Worm (Caenorhabditis elegans): ENCODE results near the gene zfp-1.

Gene zfp-1

DNA sequence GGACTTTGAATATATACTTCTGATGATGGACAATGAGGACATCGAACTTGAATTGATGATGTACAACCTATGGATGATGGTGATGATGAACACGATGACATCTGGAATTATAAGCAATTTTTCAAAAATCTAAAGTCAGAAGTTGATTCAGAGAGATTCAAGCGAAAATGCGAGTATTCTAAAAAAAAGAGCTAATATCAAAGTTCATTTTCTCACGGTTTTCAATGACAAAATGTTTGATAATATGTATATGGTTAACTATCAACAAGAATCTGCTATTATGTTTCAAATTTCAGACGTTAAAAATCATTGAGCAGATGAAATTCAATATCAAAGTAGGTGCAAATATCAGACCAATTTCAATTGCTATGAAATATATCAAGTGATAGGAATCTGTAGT is 11.4 kb upstream of the zfp-1 start, which contains the start of gene K02D10.4:
K02D10.4 (minus strand) TSS at position 101 of the 400 bp plus-strand sequence.
- TF ChIP-seq sem-2 (GFP tag; optimal IDR thresholded peaks at IDR 0.05) (no peak), ceh-83 (GFP tag; optimal IDR thresholded peaks at IDR 0.05) (no peak), blmp-1 (tag; optimal IDR thresholded peaks at IDR 0.05) (no peak), nhr-76 (tag; optimal IDR thresholded peaks at IDR 0.05) (no peak), nhr-2 (tag; optimal IDR thresholded peaks at IDR 0.05) (no peak)

DNA sequence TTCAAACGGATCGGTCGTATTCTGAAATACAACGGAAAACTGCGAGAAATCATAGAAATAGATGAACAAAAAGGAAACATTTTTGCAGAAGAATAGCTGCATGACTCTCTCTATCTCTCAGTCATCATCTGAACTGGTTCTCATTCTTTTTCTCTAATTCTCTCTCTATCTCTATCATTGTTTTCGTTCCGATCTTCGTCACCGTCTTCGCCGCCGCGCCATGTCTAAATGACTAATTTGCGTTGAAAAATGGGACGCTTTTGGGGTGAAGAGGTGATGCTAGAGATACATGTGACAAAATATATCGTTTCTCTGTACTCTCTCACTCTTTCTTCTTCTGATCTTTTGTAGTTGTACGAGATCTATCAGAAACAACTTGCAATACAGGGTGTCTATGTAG is 10.9 kb upstream of the zfp-1 start:
- TF ChIP-seq mep-1 (tag; optimal IDR thresholded peaks at IDR 0.05): no peak
- TF ChIP-seq ham-2 (GFP tag; optimal IDR thresholded peaks at IDR 0.05): no peak
- TF ChIP-seq nhr-76 (tag; optimal IDR thresholded peaks at IDR 0.05): no peak
- TF ChIP-seq mls-2 (tag; optimal IDR thresholded peaks at IDR 0.05): no peak
- no peak for TF ChIP-seq ceh-83 (GFP tag; optimal IDR thresholded peaks at IDR 0.05)
- no peak for TF ChIP-seq unc-120 (tag; optimal IDR thresholded peaks at IDR 0.05; ENCODE audit: poor library complexity, severe bottlenecking)
- TF ChIP-seq sptf-1 (tag; optimal IDR thresholded peaks at IDR 0.05): no peak
- TF ChIP-seq mab-5 (tag; optimal IDR thresholded peaks at IDR 0.05): no peak
- TF ChIP-seq lin-32 (GFP tag; optimal IDR thresholded peaks at IDR 0.05): no peak
- TF ChIP-seq unc-39 (tag; optimal IDR thresholded peaks at IDR 0.05): no peak
- TF ChIP-seq zip-8 (tag; optimal IDR thresholded peaks at IDR 0.05): no peak
- TF ChIP-seq nhr-237 (tag; optimal IDR thresholded peaks at IDR 0.05): no peak
- TF ChIP-seq ceh-39 (tag; optimal IDR thresholded peaks at IDR 0.05): no peak
- TF ChIP-seq cnd-1 (tag; optimal IDR thresholded peaks at IDR 0.05): no peak
- TF ChIP-seq ces-1 (GFP tag; optimal IDR thresholded peaks at IDR 0.05): no peak
- TF ChIP-seq bed-3 (GFP tag; optimal IDR thresholded peaks at IDR 0.05): no peak
- no peak for TF ChIP-seq ztf-11 (tag; optimal IDR thresholded peaks at IDR 0.05)
- no peak for TF ChIP-seq sem-2 (GFP tag; optimal IDR thresholded peaks at IDR 0.05)
- no peak for TF ChIP-seq M03D4.4 (tag; optimal IDR thresholded peaks at IDR 0.05)

DNA sequence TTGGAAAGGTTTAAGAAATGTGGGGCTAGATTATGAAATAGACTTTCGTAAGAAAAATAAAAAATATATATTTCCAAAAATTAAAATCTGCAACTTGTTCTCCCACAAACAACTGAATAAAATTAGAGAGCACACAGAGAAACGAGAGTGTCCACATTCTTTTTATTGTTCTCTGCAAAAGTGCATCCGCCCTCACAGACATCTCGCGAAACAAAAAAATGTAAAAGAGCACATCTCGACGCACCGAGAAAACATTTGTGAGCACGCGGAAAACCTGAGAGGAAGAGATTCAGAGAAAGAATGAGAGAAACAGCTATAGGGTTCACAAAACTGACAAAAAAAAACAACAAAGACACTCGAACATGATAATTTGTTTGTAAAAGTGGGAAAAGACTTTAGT is 9.3 kb upstream of the zfp-1 start:
- TF ChIP-seq hlh-1 (tag; optimal IDR thresholded peaks at IDR 0.05) (peak; percentile 19), lin-13 (tag; optimal IDR thresholded peaks at IDR 0.05) (no peak)

DNA sequence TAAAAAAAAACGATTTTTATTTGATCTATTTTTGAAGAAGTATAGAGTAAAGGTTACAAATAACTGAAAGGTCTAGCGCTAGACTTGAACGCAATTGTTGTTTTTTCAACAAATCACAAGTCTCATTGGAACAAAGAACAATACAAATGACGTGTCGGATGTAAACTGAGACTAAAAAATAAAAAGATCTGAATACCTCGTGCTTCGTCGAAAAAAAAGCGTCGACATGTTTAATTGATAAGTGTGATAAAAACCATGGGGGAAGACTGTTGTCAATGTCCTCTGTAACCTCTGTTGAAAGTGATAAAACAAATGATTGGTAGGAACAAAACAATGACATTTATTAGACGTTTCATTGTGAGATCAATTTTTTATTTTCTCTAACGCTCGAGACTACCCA is 8.6 kb upstream of the zfp-1 start:
- TF ChIP-seq hlh-1 (tag; optimal IDR thresholded peaks at IDR 0.05): no peak
- no peak for TF ChIP-seq unc-62 (GFP tag; optimal IDR thresholded peaks at IDR 0.05)
- TF ChIP-seq nhr-237 (tag; optimal IDR thresholded peaks at IDR 0.05): no peak
- no peak for TF ChIP-seq bed-3 (GFP tag; optimal IDR thresholded peaks at IDR 0.05)
- TF ChIP-seq elt-3 (tag; optimal IDR thresholded peaks at IDR 0.05): no peak
- TF ChIP-seq elt-1 (tag; optimal IDR thresholded peaks at IDR 0.05; ENCODE audit: borderline replicate concordance, insufficient read depth): no peak
- TF ChIP-seq sem-2 (GFP tag; optimal IDR thresholded peaks at IDR 0.05): no peak
- TF ChIP-seq mls-2 (tag; optimal IDR thresholded peaks at IDR 0.05): no peak
- no peak for TF ChIP-seq nhr-28 (tag; optimal IDR thresholded peaks at IDR 0.05)
- TF ChIP-seq lsy-2 (tag; optimal IDR thresholded peaks at IDR 0.05): no peak
- TF ChIP-seq flh-1 (GFP tag; optimal IDR thresholded peaks at IDR 0.05): no peak
- TF ChIP-seq cnd-1 (tag; optimal IDR thresholded peaks at IDR 0.05): no peak
- no peak for TF ChIP-seq ceh-83 (GFP tag; optimal IDR thresholded peaks at IDR 0.05)

DNA sequence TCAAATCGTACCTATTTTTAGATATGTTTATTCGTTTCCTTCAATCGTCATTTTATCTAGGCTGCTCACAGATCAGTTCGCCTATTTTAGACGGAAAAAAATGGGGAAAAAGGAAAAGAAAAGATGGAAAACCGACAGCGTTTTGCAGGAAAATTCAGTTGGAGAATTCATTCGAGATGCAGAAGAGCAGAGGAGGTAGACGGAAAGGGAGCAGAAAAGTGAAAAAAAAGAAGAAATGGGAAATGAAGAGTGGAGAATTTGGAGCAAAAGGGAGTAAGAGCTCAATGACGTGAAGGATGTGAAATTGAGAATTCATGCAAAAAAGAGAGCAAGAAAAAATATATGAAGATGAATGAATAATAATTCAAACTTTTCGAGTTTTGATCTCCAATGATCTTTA is 6.8 kb upstream of the zfp-1 start:
- TF ChIP-seq nhr-76 (tag; optimal IDR thresholded peaks at IDR 0.05) (no peak), zip-8 (tag; optimal IDR thresholded peaks at IDR 0.05) (no peak), lin-32 (GFP tag; optimal IDR thresholded peaks at IDR 0.05) (no peak), lsy-2 (tag; optimal IDR thresholded peaks at IDR 0.05) (no peak), bed-3 (GFP tag; optimal IDR thresholded peaks at IDR 0.05) (no peak), ham-2 (GFP tag; optimal IDR thresholded peaks at IDR 0.05) (no peak), cnd-1 (tag; optimal IDR thresholded peaks at IDR 0.05) (no peak), snpc-4 (tag; optimal IDR thresholded peaks at IDR 0.05) (no peak)

DNA sequence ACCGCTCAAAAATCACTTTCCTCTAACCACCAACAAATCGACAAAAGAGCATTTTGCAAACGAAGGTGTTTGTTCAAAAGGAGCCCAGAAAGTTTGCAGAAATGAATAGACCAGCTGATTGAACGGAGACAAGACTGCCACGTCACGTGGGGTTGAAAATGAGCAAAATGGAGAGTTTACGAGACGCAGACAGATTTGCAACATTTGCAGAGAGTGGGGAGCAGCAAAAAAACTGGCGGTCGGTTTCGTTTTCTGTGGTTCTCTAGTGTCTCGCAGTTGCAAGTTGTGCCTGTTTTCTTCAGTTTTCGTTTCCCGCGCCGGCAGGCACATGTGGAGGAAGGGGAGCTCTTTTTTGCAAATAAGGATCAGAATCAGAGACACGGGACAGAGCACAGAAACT is 5.9 kb upstream of the zfp-1 start:
- TF ChIP-seq zip-8 (tag; optimal IDR thresholded peaks at IDR 0.05) (no peak), nhr-76 (tag; optimal IDR thresholded peaks at IDR 0.05) (no peak), mab-5 (tag; optimal IDR thresholded peaks at IDR 0.05) (no peak), bed-3 (GFP tag; optimal IDR thresholded peaks at IDR 0.05) (no peak), hlh-1 (tag; optimal IDR thresholded peaks at IDR 0.05) (no peak), nhr-2 (tag; optimal IDR thresholded peaks at IDR 0.05) (no peak), M03D4.4 (tag; optimal IDR thresholded peaks at IDR 0.05) (no peak)
